Worm (Caenorhabditis elegans): ENCODE data around the gene Y110A2AR.1.

- TF ChIP-seq ref-1 (GFP tag; conservative IDR thresholded peaks at IDR 0.05) (no peak), cog-1 (tag; optimal IDR thresholded peaks at IDR 0.05) (no peak), T22C8.4 (GFP tag; IDR thresholded peaks at IDR 0.05) (no peak), flt-1 (GFP tag; IDR thresholded peaks at IDR 0.05) (no peak), ztf-29 (GFP tag; IDR thresholded peaks at IDR 0.05) (no peak)
These were observed 47.7 kb upstream of the Y110A2AR.1 start, which contains the start of gene Y110A2AL.10 for ce11 chrII:2871816-2872215.
